Worm (Caenorhabditis elegans): Measurements from ENCODE around the gene H12C20.7.

The H12C20.7 gene

DNA sequence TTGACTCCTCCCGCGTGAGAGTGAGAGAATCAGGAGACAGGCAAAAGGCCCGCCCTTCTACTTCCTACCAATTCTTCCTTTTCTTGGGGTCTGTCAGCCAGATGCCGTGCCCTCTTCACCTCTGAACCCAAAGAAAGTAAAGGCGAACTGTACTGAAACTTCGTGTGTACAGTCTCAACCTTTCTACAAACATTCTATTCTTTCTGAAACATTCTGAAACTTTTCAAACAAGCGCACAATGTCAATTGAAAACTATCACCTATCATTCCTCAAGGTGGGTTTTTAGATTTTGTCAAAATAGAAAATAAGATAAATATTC, 40.3 kb downstream of the H12C20.7 start:
- TF ChIP-seq Y48G9A.11 (GFP tag; IDR thresholded peaks at IDR 0.05) (no peak), ama-1 (optimal IDR thresholded peaks at IDR 0.05) (peak; percentile 11), Y105C5A.15 (GFP tag; IDR thresholded peaks at IDR 0.05) (no peak), daf-12 (tag; optimal IDR thresholded peaks at IDR 0.05) (no peak), ctbp-1 (GFP tag; IDR thresholded peaks at IDR 0.05) (0 out of 2 replicates have a peak, but pooled peaks have one; percentile 10), Y5F2A.4 (GFP tag; optimal IDR thresholded peaks at IDR 0.05) (no peak), aha-1 (tag) (peak; percentile 24), unc-62 (GFP tag; optimal IDR thresholded peaks at IDR 0.05 in 1 of 2) (peak in 1 of 2 experiments; percentile 93), unc-62 (tag; optimal IDR thresholded peaks at IDR 0.05) (no peak), daf-16 (GFP tag; optimal IDR thresholded peaks at IDR 0.05) (no peak), daf-16 (tag; optimal IDR thresholded peaks at IDR 0.05) (no peak), pha-4 (GFP tag; IDR thresholded peaks at IDR 0.05) (no peak), pha-4 (tag; optimal IDR thresholded peaks at IDR 0.05) (no peak), tra-1 (GFP tag; IDR thresholded peaks at IDR 0.05) (no peak), F10B5.3 (tag; optimal IDR thresholded peaks at IDR 0.05) (no peak), dmd-6 (GFP tag; IDR thresholded peaks at IDR 0.05) (0 out of 2 replicates have a peak, but pooled peaks have one; percentile 4)

ce11 chrV:11531831-11532534, 40.8 kb downstream of the H12C20.7 start:
- TF ChIP-seq ztf-11 (tag; optimal IDR thresholded peaks at IDR 0.05) (no peak), Y5F2A.4 (GFP tag; optimal IDR thresholded peaks at IDR 0.05) (no peak), daf-8 (GFP tag; IDR thresholded peaks at IDR 0.05) (no peak), mdl-1 (tag; optimal IDR thresholded peaks at IDR 0.05) (peak; percentile 78 to 96), nhr-76 (tag; optimal IDR thresholded peaks at IDR 0.05) (no peak), ZK546.5 (tag; optimal IDR thresholded peaks at IDR 0.05) (no peak), nhr-111 (GFP tag; optimal IDR thresholded peaks at IDR 0.05) (no peak), hlh-30 (tag; optimal IDR thresholded peaks at IDR 0.05; ENCODE audit: insufficient read depth) (peak; percentile 89), ceh-82 (tag; optimal IDR thresholded peaks at IDR 0.05) (no peak), dve-1 (tag; optimal IDR thresholded peaks at IDR 0.05; ENCODE audit: insufficient read depth) (peak; percentile 92), tag-97 (GFP tag; IDR thresholded peaks at IDR 0.05) (no peak), ztf-7 (tag; optimal IDR thresholded peaks at IDR 0.05) (no peak), snpc-4 (tag; optimal IDR thresholded peaks at IDR 0.05) (no peak), gei-8 (GFP tag; optimal IDR thresholded peaks at IDR 0.05) (peak; percentile 73), spr-1 (tag; optimal IDR thresholded peaks at IDR 0.05) (peak; percentile 42), madf-9 (GFP tag; conservative IDR thresholded peaks at IDR 0.05) (peak; percentile 32; the same call in 1 of the 2 replicates), lsy-2 (tag; optimal IDR thresholded peaks at IDR 0.05) (peak; percentile 63 to 77), ces-1 (GFP tag; optimal IDR thresholded peaks at IDR 0.05) (no peak), skn-1 (tag; optimal IDR thresholded peaks at IDR 0.05) (no peak), mes-2 (tag; optimal IDR thresholded peaks at IDR 0.05; ENCODE audit: poor library complexity, severe bottlenecking) (peak; percentile 63), hmg-1.1 (GFP tag; IDR thresholded peaks at IDR 0.05) (peak; percentile 62), T26A8.4 (GFP tag; IDR thresholded peaks at IDR 0.05) (0 out of 2 replicates have a peak, but pooled peaks have one; percentile 40), daf-12 (tag; optimal IDR thresholded peaks at IDR 0.05) (no peak), F44E2.7 (GFP tag; IDR thresholded peaks at IDR 0.05) (no peak), F10B5.3 (tag; optimal IDR thresholded peaks at IDR 0.05) (no peak), F26F4.8 (GFP tag; conservative IDR thresholded peaks at IDR 0.05) (no peak), nhr-48 (tag; optimal IDR thresholded peaks at IDR 0.05) (peak; percentile 89), dmd-8 (GFP tag; IDR thresholded peaks at IDR 0.05) (no peak), nhr-11 (tag; optimal IDR thresholded peaks at IDR 0.05) (peak; percentile 71), nhr-42 (GFP tag; IDR thresholded peaks at IDR 0.05) (no peak), mxl-2 (GFP tag; conservative IDR thresholded peaks at IDR 0.05) (no peak), lin-1 (GFP tag; IDR thresholded peaks at IDR 0.05) (peak; percentile 64), pha-4 (GFP tag; IDR thresholded peaks at IDR 0.05) (peak; percentile 59; the same call in 1 of the 2 replicates), pha-4 (tag; optimal IDR thresholded peaks at IDR 0.05) (peak; percentile 46), arid-1 (GFP tag; conservative IDR thresholded peaks at IDR 0.05) (no peak), cey-2 (tag; optimal IDR thresholded peaks at IDR 0.05; ENCODE audit: borderline replicate concordance, insufficient read depth) (peak; percentile 4), Y105C5A.15 (GFP tag; IDR thresholded peaks at IDR 0.05) (no peak), zip-2 (tag; optimal IDR thresholded peaks at IDR 0.05) (no peak), lin-38 (GFP tag; IDR thresholded peaks at IDR 0.05) (peak; percentile 48)

All from whole organism, L4 larva.